Fruit fly (Drosophila melanogaster): ENCODE results near the gene Taf4.

- TF ChIP-seq CG12768 (GFP tag; optimal IDR thresholded peaks at IDR 0.05) (no peak), cic (GFP tag; optimal IDR thresholded peaks at IDR 0.05) (no peak), CG14711 (tag; optimal IDR thresholded peaks at IDR 0.05) (peak; percentile 9), CG5204 (GFP tag; optimal IDR thresholded peaks at IDR 0.05) (peak; percentile 27), Mnt (GFP tag; optimal IDR thresholded peaks at IDR 0.05) (no peak), CG7045 (GFP tag; optimal IDR thresholded peaks at IDR 0.05) (no peak), toe (GFP tag; optimal IDR thresholded peaks at IDR 0.05) (no peak), CG7101 (tag; optimal IDR thresholded peaks at IDR 0.05) (no peak), kay (GFP tag; ENCODE audit: borderline replicate concordance) (no peak), ovo (GFP tag; optimal IDR thresholded peaks at IDR 0.05) (no peak)
Measured at dm6 chr3L:16160073-16160398, 47.0 kb downstream of the Taf4 start.
